Worm (Caenorhabditis elegans) whole organism, young adult: ENCODE data around the gene ZK596.3.

Experiments
- B0261.1 ChIP-seq: sonication (generic microtip); optimal IDR thresholded peaks from 2 replicates; lab custom pipeline; 2016; ENCODE audit warnings: mild to moderate bottlenecking, missing genetic modification characterization, moderate library complexity, missing compliant biosample characterization
- B0336.3 ChIP-seq: fragments of 200-800 bp; sonication (Bioruptor generic); IDR thresholded peaks from 2 replicates; pipeline ENCODE4 v1.3.6; 2022; ENCODE audit warnings: missing genetic modification characterization, missing compliant biosample characterization
- C17E4.6 ChIP-seq: fragments of 200-800 bp; sonication (Bioruptor generic); IDR thresholded peaks from 2 replicates; pipeline ENCODE4 v1.3.6; 2022; ENCODE audit warnings: missing genetic modification reagents, missing genetic modification characterization, missing compliant biosample characterization
- F49E8.2 ChIP-seq: sonication (generic microtip); optimal IDR thresholded peaks from 3 replicates; lab custom pipeline; 2017; ENCODE audit warnings: missing genetic modification characterization, mild to moderate bottlenecking, missing compliant biosample characterization, antibody characterized with exemption, moderate library complexity; ENCODE audit not compliant: insufficient read depth
- T07F8.4 ChIP-seq: sonication (generic microtip); optimal IDR thresholded peaks from 2 replicates; lab custom pipeline; 2016; ENCODE audit warnings: mild to moderate bottlenecking, missing genetic modification characterization, moderate library complexity, missing compliant biosample characterization
- Y56A3A.18 ChIP-seq: fragments of 200-800 bp; sonication (Bioruptor generic); IDR thresholded peaks from 2 replicates; pipeline ENCODE4 v1.3.6; 2022; ENCODE audit warnings: missing genetic modification reagents, missing genetic modification characterization, missing compliant biosample characterization
- Y67H2A.10 ChIP-seq: fragments of 200-800 bp; sonication (Bioruptor generic); conservative IDR thresholded peaks from 2 replicates; pipeline ENCODE4 v1.3.6; 2022; ENCODE audit warnings: missing genetic modification reagents, missing genetic modification characterization, missing compliant biosample characterization
- ZK185.1 ChIP-seq: sonication (generic microtip); optimal IDR thresholded peaks from 2 replicates; lab custom pipeline; 2016; ENCODE audit warnings: mild to moderate bottlenecking, missing genetic modification characterization, missing compliant biosample characterization; ENCODE audit not compliant: poor library complexity, severe bottlenecking
- aptf-2 ChIP-seq: fragments of 200-800 bp; sonication (Bioruptor generic); conservative IDR thresholded peaks from 2 replicates; pipeline ENCODE4 v1.3.6; 2022; ENCODE audit warnings: missing genetic modification reagents, missing genetic modification characterization, missing compliant biosample characterization
- attf-3 ChIP-seq: fragments of 200-800 bp; sonication (Bioruptor generic); conservative IDR thresholded peaks from 2 replicates; pipeline ENCODE4 v1.3.6; 2022; ENCODE audit warnings: missing genetic modification reagents, missing genetic modification characterization, missing compliant biosample characterization
- bed-2 ChIP-seq: fragments of 200-800 bp; sonication (Bioruptor generic); IDR thresholded peaks from 2 replicates; pipeline ENCODE4 v1.3.6; 2022; ENCODE audit warnings: missing genetic modification reagents, missing genetic modification characterization, missing compliant biosample characterization
- ccch-3 ChIP-seq: fragments of 200-800 bp; sonication (Bioruptor generic); optimal IDR thresholded peaks from 2 replicates; lab custom pipeline; 2018; ENCODE audit warnings: mild to moderate bottlenecking, missing genetic modification characterization, missing compliant biosample characterization
- ceh-27 ChIP-seq: fragments of 200-800 bp; sonication (Bioruptor generic); optimal IDR thresholded peaks from 2 replicates; lab custom pipeline; 2018; ENCODE audit warnings: mild to moderate bottlenecking, missing genetic modification characterization, moderate library complexity, missing compliant biosample characterization
- chd-7 ChIP-seq: sonication (generic microtip); optimal IDR thresholded peaks from 2 replicates; lab custom pipeline; 2016; ENCODE audit warnings: mild to moderate bottlenecking, missing genetic modification characterization, moderate library complexity, missing compliant biosample characterization
- dox-1 ChIP-seq: fragments of 200-800 bp; sonication (Bioruptor generic); IDR thresholded peaks from 2 replicates; pipeline ENCODE4 v1.3.6; 2022; ENCODE audit warnings: missing genetic modification reagents, missing genetic modification characterization, missing compliant biosample characterization
- efl-1 ChIP-seq: fragments of 150-350 bp; optimal IDR thresholded peaks from 2 replicates; lab custom pipeline; 2014; ENCODE audit warnings: missing biosample characterization, missing genetic modification reagents, missing genetic modification characterization
- egl-18 ChIP-seq: fragments of 200-800 bp; sonication (Bioruptor generic); IDR thresholded peaks from 2 replicates; pipeline ENCODE4 v1.3.6; 2022; ENCODE audit warnings: missing genetic modification reagents, missing genetic modification characterization, missing compliant biosample characterization
- egrh-3 ChIP-seq: fragments of 200-800 bp; sonication (Bioruptor generic); IDR thresholded peaks from 2 replicates; pipeline ENCODE4 v1.3.6; 2022; ENCODE audit warnings: missing genetic modification reagents, missing genetic modification characterization, missing compliant biosample characterization
- ets-4 ChIP-seq: fragments of 200-800 bp; sonication (Bioruptor generic); optimal IDR thresholded peaks from 2 replicates; lab custom pipeline; 2018; ENCODE audit warnings: mild to moderate bottlenecking, missing genetic modification characterization, missing compliant biosample characterization
- gei-17 ChIP-seq: fragments of 200-800 bp; sonication (Bioruptor generic); optimal IDR thresholded peaks from 2 replicates; lab custom pipeline; 2018; ENCODE audit warnings: mild to moderate bottlenecking, missing genetic modification characterization, missing compliant biosample characterization
- hlh-26 ChIP-seq: fragments of 200-800 bp; sonication (Bioruptor generic); conservative IDR thresholded peaks from 2 replicates; pipeline ENCODE4 v1.3.6; 2022; ENCODE audit warnings: missing genetic modification reagents, missing genetic modification characterization, missing compliant biosample characterization
- hmg-20 ChIP-seq: fragments of 200-800 bp; sonication (Bioruptor generic); IDR thresholded peaks from 2 replicates; pipeline ENCODE4 v1.3.6; 2022; ENCODE audit warnings: missing genetic modification reagents, missing genetic modification characterization, missing compliant biosample characterization
- lin-35 ChIP-seq, 3 experiments: fragments of 150-350 bp in 2 of 3; sonication (generic microtip) in 1 of 3; optimal IDR thresholded peaks; 2 replicates each; lab custom pipeline; 2014 to 2018; ENCODE audit warnings: missing biosample characterization in 3 of 3, missing genetic modification characterization in 3 of 3, missing genetic modification reagents in 3 of 3
- lin-54 ChIP-seq: fragments of 200-800 bp; sonication (Bioruptor generic); optimal IDR thresholded peaks from 2 replicates; lab custom pipeline; 2018; ENCODE audit warnings: mild to moderate bottlenecking, missing genetic modification characterization, missing compliant biosample characterization
- lir-1 ChIP-seq: fragments of 200-800 bp; sonication (Bioruptor generic); conservative IDR thresholded peaks from 2 replicates; pipeline ENCODE4 v1.3.6; 2022; ENCODE audit warnings: missing genetic modification reagents, missing genetic modification characterization, missing compliant biosample characterization
- madf-10 ChIP-seq: sonication (generic microtip); optimal IDR thresholded peaks from 2 replicates; lab custom pipeline; 2016; ENCODE audit warnings: mild to moderate bottlenecking, missing genetic modification characterization, missing compliant biosample characterization
- madf-3 ChIP-seq: fragments of 200-800 bp; sonication (Bioruptor generic); IDR thresholded peaks from 2 replicates; pipeline ENCODE4 v1.3.6; 2022; ENCODE audit warnings: missing genetic modification reagents, missing genetic modification characterization, missing compliant biosample characterization
- madf-8 ChIP-seq: fragments of 200-800 bp; sonication (Bioruptor generic); conservative IDR thresholded peaks from 2 replicates; pipeline ENCODE4 v1.3.6; 2022; ENCODE audit warnings: missing genetic modification reagents, missing genetic modification characterization, missing compliant biosample characterization
- mel-28 ChIP-seq: sonication (generic microtip); optimal IDR thresholded peaks from 2 replicates; lab custom pipeline; 2016; ENCODE audit warnings: borderline replicate concordance, mild to moderate bottlenecking, missing genetic modification characterization, missing compliant biosample characterization
- nfya-1 ChIP-seq: sonication (generic microtip); optimal IDR thresholded peaks from 2 replicates; lab custom pipeline; 2017; ENCODE audit warnings: antibody characterized with exemption, missing compliant biosample characterization, missing genetic modification characterization, borderline replicate concordance; ENCODE audit not compliant: insufficient read depth
- nfyb-1 ChIP-seq: fragments of 200-800 bp; sonication (Bioruptor generic); IDR thresholded peaks from 2 replicates; pipeline ENCODE4 v1.3.6; 2022; ENCODE audit warnings: missing genetic modification reagents, missing genetic modification characterization, missing compliant biosample characterization
- nhr-90 ChIP-seq: sonication (generic microtip); optimal IDR thresholded peaks from 2 replicates; lab custom pipeline; 2016; ENCODE audit warnings: missing genotype, mild to moderate bottlenecking, missing genetic modification characterization, missing compliant biosample characterization
- pha-4 ChIP-seq: fragments of 150-350 bp; sonication (generic microtip); optimal IDR thresholded peaks from 2 replicates; lab custom pipeline; 2014; ENCODE audit warnings: missing biosample characterization, missing genetic modification reagents, missing genetic modification characterization
- rcor-1 ChIP-seq: fragments of 200-800 bp; sonication (Bioruptor generic); IDR thresholded peaks from 2 replicates; pipeline ENCODE4 v1.3.6; 2022; ENCODE audit warnings: missing genetic modification reagents, missing genetic modification characterization, missing compliant biosample characterization
- rec-8 ChIP-seq, 2 experiments: sonication (generic microtip); optimal IDR thresholded peaks; 2 replicates each; lab custom pipeline; 2016; ENCODE audit warnings: mild to moderate bottlenecking in 2 of 2, missing genetic modification characterization in 2 of 2, missing genetic modification reagents in 2 of 2, missing genotype in 2 of 2, missing biosample characterization in 1 of 2, missing compliant biosample characterization in 1 of 2, moderate library complexity in 1 of 2
- rpc-1 ChIP-seq, 2 experiments: fragments of 150-350 bp in 1 of 2; sonication (generic microtip) in 1 of 2; optimal IDR thresholded peaks; 2 replicates each; lab custom pipeline; 2014 to 2018; ENCODE audit warnings: missing biosample characterization in 1 of 2, missing genetic modification characterization in 1 of 2, missing genetic modification reagents in 1 of 2, missing genotype in 1 of 2
- sea-2 ChIP-seq: fragments of 200-800 bp; sonication (Bioruptor generic); IDR thresholded peaks from 2 replicates; pipeline ENCODE4 v1.3.6; 2022; ENCODE audit warnings: missing genetic modification characterization, missing compliant biosample characterization
- snpc-3.4 ChIP-seq: sonication (generic microtip); optimal IDR thresholded peaks from 2 replicates; lab custom pipeline; 2017; ENCODE audit warnings: missing genetic modification characterization, mild to moderate bottlenecking, missing compliant biosample characterization, antibody characterized with exemption, moderate library complexity, missing genotype, missing genetic modification reagents
- snpc-4 ChIP-seq, 5 experiments: fragments of 150-350 bp in 1 of 5; sonication (generic microtip) in 4 of 5; optimal IDR thresholded peaks; 2 replicates each; lab custom pipeline; 2014 to 2018; ENCODE audit warnings: missing genetic modification characterization in 5 of 5, missing biosample characterization in 3 of 5, antibody characterized with exemption in 2 of 5, mild to moderate bottlenecking in 2 of 5, missing compliant biosample characterization in 2 of 5, missing genotype in 2 of 5, moderate library complexity in 2 of 5, missing genetic modification reagents in 1 of 5
- tbp1 ChIP-seq: fragments of 200-800 bp; sonication (Bioruptor generic); optimal IDR thresholded peaks from 2 replicates; lab custom pipeline; 2018; ENCODE audit warnings: mild to moderate bottlenecking, missing genetic modification characterization, missing compliant biosample characterization
- xnd-1 ChIP-seq: sonication (generic microtip); optimal IDR thresholded peaks from 2 replicates; lab custom pipeline; 2016; ENCODE audit warnings: missing genotype, missing genetic modification reagents, missing genetic modification characterization, missing compliant biosample characterization
- zfh-2 ChIP-seq: fragments of 200-800 bp; sonication (Bioruptor generic); conservative IDR thresholded peaks from 2 replicates; pipeline ENCODE4 v1.3.6; 2022; ENCODE audit warnings: missing genetic modification reagents, missing genetic modification characterization, missing compliant biosample characterization
- ztf-26 ChIP-seq: sonication (generic microtip); optimal IDR thresholded peaks from 2 replicates; lab custom pipeline; 2017; ENCODE audit warnings: missing genetic modification characterization, missing compliant biosample characterization
- ztf-3 ChIP-seq: fragments of 200-800 bp; sonication (Bioruptor generic); optimal IDR thresholded peaks from 2 replicates; lab custom pipeline; 2018; ENCODE audit warnings: mild to moderate bottlenecking, missing genetic modification characterization, missing compliant biosample characterization
- ztf-6 ChIP-seq: fragments of 200-800 bp; sonication (Bioruptor generic); IDR thresholded peaks from 2 replicates; pipeline ENCODE4 v1.3.6; 2022; ENCODE audit warnings: missing genetic modification reagents, missing genetic modification characterization, missing compliant biosample characterization

ZK596.3 gene

ce11 chrIV:10935853-10936491 is 31.8 kb upstream of the ZK596.3 start, which contains the start of gene lgg-2:
Gene lgg-2 (minus strand): TSS chrIV:10935903.
- no peak for TF ChIP-seq T07F8.4 (tag; lab: Kevin White, UChicago)
- TF ChIP-seq pha-4 (tag; lab: Kevin White, UChicago) = peak; percentile 67
- peak; percentile 11; the same call in 1 of the 2 replicates for TF ChIP-seq egrh-3 (GFP tag; lab: Robert Waterston, UW)
- TF ChIP-seq gei-17 (GFP tag; lab: Kevin White, UChicago) = peak; percentile 67
- TF ChIP-seq rec-8 (tag; optimal IDR thresholded peaks at IDR 0.05; lab: Kevin White, UChicago) = no peak
- no peak for TF ChIP-seq efl-1 (GFP tag; lab: Kevin White, UChicago)
- peak; percentile 60 for TF ChIP-seq tbp1 (GFP tag; lab: Kevin White, UChicago)
- no peak for TF ChIP-seq aptf-2
- 0 out of 2 replicates have a peak, but pooled peaks have one; percentile 30 for TF ChIP-seq hmg-20 (GFP tag; lab: Robert Waterston, UW)
- peak; percentile 40 for TF ChIP-seq ztf-3 (GFP tag; lab: Kevin White, UChicago)
- TF ChIP-seq B0336.3 = peak; percentile 67; the same call in 1 of the 2 replicates
- peak; percentile 61 for TF ChIP-seq nhr-90 (tag; lab: Kevin White, UChicago)
- no peak for TF ChIP-seq bed-2 (GFP tag; lab: Robert Waterston, UW)
- TF ChIP-seq lin-54 = peak; percentile 81
- TF ChIP-seq egl-18 (GFP tag; lab: Robert Waterston, UW) = no peak
- peak; percentile 85 for TF ChIP-seq madf-10 (tag; lab: Kevin White, UChicago)
- no peak for TF ChIP-seq snpc-4 (GFP tag; optimal IDR thresholded peaks at IDR 0.05; lab: Kevin White, UChicago)
- TF ChIP-seq snpc-4 (tag; optimal IDR thresholded peaks at IDR 0.05; lab: Kevin White, UChicago) = peak in 3 of 4 experiments; percentile 25 to 71 (median 67)
- TF ChIP-seq xnd-1 (tag; lab: Kevin White, UChicago) = no peak
- no peak for TF ChIP-seq mel-28 (tag; lab: Kevin White, UChicago)
- no peak for TF ChIP-seq madf-8 (GFP tag; lab: Robert Waterston, UW)
- TF ChIP-seq lir-1 (GFP tag; lab: Robert Waterston, UW) = 0 out of 2 replicates have a peak, but pooled peaks have one; percentile 7
- peak in 2 of 3 experiments; percentile 31 to 92 for TF ChIP-seq lin-35 (GFP tag; optimal IDR thresholded peaks at IDR 0.05; lab: Kevin White, UChicago)
- TF ChIP-seq attf-3 (GFP tag; lab: Robert Waterston, UW) = peak; percentile 31; the same call in 1 of the 2 replicates
- TF ChIP-seq ceh-27 (GFP tag; lab: Kevin White, UChicago) = peak; percentile 94
- 0 out of 2 replicates have a peak, but pooled peaks have one; percentile 8 for TF ChIP-seq C17E4.6 (GFP tag; lab: Robert Waterston, UW)
- peak; percentile 69 for TF ChIP-seq ZK185.1 (tag; lab: Kevin White, UChicago)
- peak; percentile 84 for TF ChIP-seq ztf-26
- 0 out of 2 replicates have a peak, but pooled peaks have one; percentile 64 for TF ChIP-seq madf-3
- TF ChIP-seq rcor-1 = peak; percentile 70
- no peak for TF ChIP-seq F49E8.2 (tag; lab: Kevin White, UChicago)
- peak; percentile 92 for TF ChIP-seq nfyb-1 (GFP tag; lab: Robert Waterston, UW)
- TF ChIP-seq ets-4 (GFP tag; lab: Kevin White, UChicago) = peak; percentile 48
- peak; percentile 42; the same call in 1 of the 2 replicates for TF ChIP-seq Y56A3A.18 (GFP tag; lab: Robert Waterston, UW)
- 0 out of 2 replicates have a peak, but pooled peaks have one; percentile 24 for TF ChIP-seq ztf-6
- TF ChIP-seq chd-7 (tag; lab: Kevin White, UChicago) = peak; percentile 95
- TF ChIP-seq hlh-26 = no peak
- TF ChIP-seq B0261.1 = peak; percentile 9
- no peak for TF ChIP-seq ccch-3
- no peak for TF ChIP-seq sea-2
- no peak for TF ChIP-seq snpc-3.4 (tag; lab: Kevin White, UChicago)
- TF ChIP-seq zfh-2 (GFP tag; lab: Robert Waterston, UW) = peak; percentile 75
- TF ChIP-seq dox-1 = peak; percentile 76
- no peak for TF ChIP-seq nfya-1 (tag; lab: Kevin White, UChicago)
- TF ChIP-seq rpc-1 (optimal IDR thresholded peaks at IDR 0.05; lab: Kevin White, UChicago) = peak; percentile 5
- TF ChIP-seq rpc-1 (tag; optimal IDR thresholded peaks at IDR 0.05; lab: Kevin White, UChicago) = no peak
- TF ChIP-seq Y67H2A.10 = peak; percentile 73
